Worm (Caenorhabditis elegans) whole organism, late embryonic: ENCODE measurements around the gene sta-1.

Experiments
- C08G9.2 ChIP-seq: sonication (generic microtip); optimal IDR thresholded peaks from 2 replicates; lab custom pipeline; 2016; ENCODE audit warnings: mild to moderate bottlenecking, missing genetic modification characterization, moderate library complexity, missing compliant biosample characterization
- C38D4.7 ChIP-seq: fragments of 200-800 bp; sonication (Bioruptor generic); optimal IDR thresholded peaks from 2 replicates; lab custom pipeline; 2018; ENCODE audit warnings: mild to moderate bottlenecking, missing genetic modification characterization, moderate library complexity, missing compliant biosample characterization
- K02D7.2 ChIP-seq: sonication (generic microtip); optimal IDR thresholded peaks from 2 replicates; lab custom pipeline; 2017; ENCODE audit warnings: mild to moderate bottlenecking, missing genetic modification characterization, missing compliant biosample characterization
- Y22D7AL.16 ChIP-seq: sonication (generic microtip); optimal IDR thresholded peaks from 2 replicates; lab custom pipeline; 2016; ENCODE audit warnings: missing genetic modification characterization, missing compliant biosample characterization
- ahr-1 ChIP-seq: sonication (generic microtip); optimal IDR thresholded peaks from 2 replicates; lab custom pipeline; 2016; ENCODE audit warnings: missing genetic modification characterization, missing compliant biosample characterization
- ceh-14 ChIP-seq: sonication (generic microtip); optimal IDR thresholded peaks from 2 replicates; lab custom pipeline; 2016; ENCODE audit warnings: missing genotype, missing genetic modification characterization, missing compliant biosample characterization
- ceh-18 ChIP-seq: sonication (generic microtip); optimal IDR thresholded peaks from 2 replicates; lab custom pipeline; 2016; ENCODE audit warnings: missing genetic modification characterization, missing compliant biosample characterization
- ceh-2 ChIP-seq: sonication (generic microtip); optimal IDR thresholded peaks from 2 replicates; lab custom pipeline; 2016; ENCODE audit warnings: missing genotype, missing genetic modification characterization, missing compliant biosample characterization
- ceh-24 ChIP-seq: sonication (generic microtip); optimal IDR thresholded peaks from 2 replicates; lab custom pipeline; 2016; ENCODE audit warnings: mild to moderate bottlenecking, missing genetic modification characterization, missing compliant biosample characterization
- ceh-6 ChIP-seq: fragments of 200-800 bp; sonication (Bioruptor generic); optimal IDR thresholded peaks from 2 replicates; lab custom pipeline; 2018; ENCODE audit warnings: mild to moderate bottlenecking, missing genetic modification characterization, missing compliant biosample characterization
- ceh-9 ChIP-seq: sonication (generic microtip); optimal IDR thresholded peaks from 2 replicates; lab custom pipeline; 2016; ENCODE audit warnings: mild to moderate bottlenecking, missing genetic modification characterization, inconsistent platforms, missing compliant biosample characterization
- dmd-4 ChIP-seq: sonication (generic microtip); optimal IDR thresholded peaks from 2 replicates; lab custom pipeline; 2016; ENCODE audit warnings: borderline replicate concordance, missing genetic modification characterization, missing compliant biosample characterization
- dve-1 ChIP-seq: sonication (generic microtip); optimal IDR thresholded peaks from 2 replicates; lab custom pipeline; 2017; ENCODE audit warnings: antibody characterized with exemption, mild to moderate bottlenecking, missing genetic modification characterization, missing compliant biosample characterization
- elt-2 ChIP-seq: sonication (generic microtip); optimal IDR thresholded peaks from 2 replicates; lab custom pipeline; 2016; ENCODE audit warnings: missing genetic modification reagents, missing genetic modification characterization, missing compliant biosample characterization
- fax-1 ChIP-seq: sonication (generic microtip); optimal IDR thresholded peaks from 2 replicates; lab custom pipeline; 2016; ENCODE audit warnings: missing genotype, missing genetic modification characterization, missing compliant biosample characterization
- fkh-10 ChIP-seq: fragments of 150-350 bp; optimal IDR thresholded peaks from 2 replicates; lab custom pipeline; 2014; ENCODE audit warnings: missing biosample characterization, missing genetic modification reagents, missing genetic modification characterization
- hlh-30 ChIP-seq: sonication (generic microtip); optimal IDR thresholded peaks from 2 replicates; lab custom pipeline; 2017; ENCODE audit warnings: antibody characterized with exemption, missing genetic modification characterization, missing compliant biosample characterization; ENCODE audit not compliant: insufficient read depth
- hlh-8 ChIP-seq: sonication (generic microtip); optimal IDR thresholded peaks from 2 replicates; lab custom pipeline; 2016; ENCODE audit warnings: missing genotype, missing genetic modification characterization, missing compliant biosample characterization
- lin-11 ChIP-seq: fragments of 200-800 bp; sonication (Bioruptor generic); optimal IDR thresholded peaks from 2 replicates; lab custom pipeline; 2018; ENCODE audit warnings: mild to moderate bottlenecking, missing genetic modification characterization, missing compliant biosample characterization
- madf-2 ChIP-seq: sonication (generic microtip); optimal IDR thresholded peaks from 2 replicates; lab custom pipeline; 2017; ENCODE audit warnings: missing genetic modification characterization, missing compliant biosample characterization
- mec-3 ChIP-seq: sonication (generic microtip); optimal IDR thresholded peaks from 2 replicates; lab custom pipeline; 2016; ENCODE audit warnings: borderline replicate concordance, missing genetic modification characterization, missing compliant biosample characterization
- nfya-1 ChIP-seq: sonication (generic microtip); optimal IDR thresholded peaks from 2 replicates; lab custom pipeline; 2017; ENCODE audit warnings: missing genetic modification characterization, mild to moderate bottlenecking, missing compliant biosample characterization, antibody characterized with exemption, moderate library complexity
- nhr-11 ChIP-seq: fragments of 150-350 bp; optimal IDR thresholded peaks from 2 replicates; lab custom pipeline; 2014; ENCODE audit warnings: missing biosample characterization, missing genetic modification characterization
- nhr-232 ChIP-seq: sonication (generic microtip); optimal IDR thresholded peaks from 2 replicates; lab custom pipeline; 2016; ENCODE audit warnings: missing genetic modification characterization, missing compliant biosample characterization
- npax-4 ChIP-seq: sonication (generic microtip); optimal IDR thresholded peaks from 2 replicates; lab custom pipeline; 2016; ENCODE audit warnings: missing genetic modification characterization, missing compliant biosample characterization
- pha-2 ChIP-seq: sonication (generic microtip); optimal IDR thresholded peaks from 2 replicates; lab custom pipeline; 2017; ENCODE audit warnings: mild to moderate bottlenecking, missing genetic modification characterization, missing compliant biosample characterization
- pha-4 ChIP-seq: fragments of 150-350 bp; optimal IDR thresholded peaks from 2 replicates; lab custom pipeline; 2018; ENCODE audit warnings: missing biosample characterization, missing genetic modification reagents, missing genetic modification characterization
- pqm-1 ChIP-seq: sonication (generic microtip); optimal IDR thresholded peaks from 2 replicates; lab custom pipeline; 2016; ENCODE audit warnings: missing genetic modification characterization, missing compliant biosample characterization
- ref-2 ChIP-seq: sonication (generic microtip); optimal IDR thresholded peaks from 2 replicates; lab custom pipeline; 2016; ENCODE audit warnings: missing genetic modification characterization, missing compliant biosample characterization
- rnt-1 ChIP-seq: sonication (generic microtip); optimal IDR thresholded peaks from 2 replicates; lab custom pipeline; 2016; ENCODE audit warnings: missing genetic modification characterization, missing compliant biosample characterization
- sox-2 ChIP-seq: fragments of 200-800 bp; sonication (Bioruptor generic); IDR thresholded peaks from 2 replicates; pipeline ENCODE4 v1.3.6; 2022; ENCODE audit warnings: missing genetic modification reagents, missing genetic modification characterization, missing compliant biosample characterization
- sox-4 ChIP-seq: sonication (generic microtip); optimal IDR thresholded peaks from 2 replicates; lab custom pipeline; 2017; ENCODE audit warnings: mild to moderate bottlenecking, missing genetic modification characterization, inconsistent platforms, missing compliant biosample characterization
- tbx-2 ChIP-seq: sonication (generic microtip); optimal IDR thresholded peaks from 2 replicates; lab custom pipeline; 2016; ENCODE audit warnings: missing genetic modification characterization, missing compliant biosample characterization
- tbx-7 ChIP-seq: sonication (generic microtip); optimal IDR thresholded peaks from 2 replicates; lab custom pipeline; 2016; ENCODE audit warnings: missing genotype, missing genetic modification characterization, missing compliant biosample characterization
- ttx-3 ChIP-seq: sonication (generic microtip); optimal IDR thresholded peaks from 2 replicates; lab custom pipeline; 2016; ENCODE audit warnings: missing genetic modification reagents, missing genetic modification characterization, missing compliant biosample characterization
- unc-3 ChIP-seq, 2 experiments: fragments of 200-800 bp in 1 of 2; sonication (Bioruptor generic) in 1 of 2; sonication (generic microtip) in 1 of 2; conservative IDR thresholded peaks in 1 of 2; optimal IDR thresholded peaks in 1 of 2; 2 replicates each; pipeline versions ENCODE4 v1.3.6 to Lab custom; 2016 to 2022; ENCODE audit warnings: missing compliant biosample characterization in 2 of 2, missing genetic modification characterization in 2 of 2, missing genetic modification reagents in 1 of 2
- unc-42 ChIP-seq: sonication (generic microtip); optimal IDR thresholded peaks from 2 replicates; lab custom pipeline; 2016; ENCODE audit warnings: missing genotype, missing genetic modification characterization, missing compliant biosample characterization
- zip-5 ChIP-seq: sonication (generic microtip); optimal IDR thresholded peaks from 2 replicates; lab custom pipeline; 2016; ENCODE audit warnings: missing genetic modification characterization, missing compliant biosample characterization
- ztf-16 ChIP-seq: sonication (generic microtip); optimal IDR thresholded peaks from 2 replicates; lab custom pipeline; 2017; ENCODE audit warnings: missing genetic modification characterization, missing compliant biosample characterization

sta-1 gene

DNA sequence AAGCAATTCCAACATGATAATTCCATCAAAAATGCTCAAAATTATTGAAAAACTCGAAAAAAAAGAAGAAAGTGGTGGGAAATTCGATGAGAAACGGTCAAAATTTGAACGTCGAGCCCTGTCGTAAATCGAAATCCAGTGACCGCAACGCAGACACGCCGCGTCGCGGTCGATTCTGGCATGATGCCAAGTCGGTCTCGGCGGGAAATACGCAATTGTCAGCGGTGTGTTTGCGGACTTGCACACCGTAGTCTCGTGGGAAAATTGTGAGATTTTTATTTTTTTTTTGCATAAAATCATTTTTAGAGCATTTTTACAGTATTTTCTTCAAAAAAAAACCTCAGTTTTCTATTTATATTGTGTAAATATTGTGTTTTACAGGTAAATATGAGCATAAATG, 7.9 kb upstream of the sta-1 start, which contains the start of gene tsr-2 (continued):
- TF ChIP-seq ahr-1 (tag; lab: Kevin White, UChicago) (no peak), tbx-2 (peak; percentile 64), pqm-1 (tag; lab: Kevin White, UChicago) (no peak), hlh-30 (tag; lab: Kevin White, UChicago) (peak; percentile 75), nfya-1 (peak; percentile 93), hlh-8 (tag; lab: Kevin White, UChicago) (no peak), nhr-11 (tag; lab: Kevin White, UChicago) (no peak), C38D4.7 (no peak), fax-1 (tag; lab: Kevin White, UChicago) (no peak), ceh-24 (tag; lab: Kevin White, UChicago) (no peak), pha-2 (tag; lab: Kevin White, UChicago) (no peak), ttx-3 (no peak), Y22D7AL.16 (no peak), fkh-10 (GFP tag; lab: Kevin White, UChicago) (no peak), elt-2 (tag; lab: Kevin White, UChicago) (peak; percentile 48)
- TF ChIP-seq, all 69 proteins: peak for 15

ce11 chrIV:16657488-16657982, 6.6 kb upstream of the sta-1 start:
- TF ChIP-seq rnt-1 (tag; lab: Kevin White, UChicago) (no peak), ceh-2 (no peak), ceh-6 (GFP tag; lab: Kevin White, UChicago) (no peak), ceh-14 (no peak), unc-3 (GFP tag; conservative IDR thresholded peaks at IDR 0.05; lab: Robert Waterston, UW) (no peak), unc-3 (tag; optimal IDR thresholded peaks at IDR 0.05; lab: Kevin White, UChicago) (no peak), C08G9.2 (tag; lab: Kevin White, UChicago) (no peak), madf-2 (tag; lab: Kevin White, UChicago) (no peak), dmd-4 (tag; lab: Kevin White, UChicago) (no peak), Y22D7AL.16 (no peak), nfya-1 (peak; percentile 74), unc-42 (tag; lab: Kevin White, UChicago) (peak; percentile 71), ahr-1 (tag; lab: Kevin White, UChicago) (no peak), C38D4.7 (no peak), zip-5 (tag; lab: Kevin White, UChicago) (no peak), sox-2 (GFP tag; lab: Robert Waterston, UW) (no peak), dve-1 (no peak)

- TF ChIP-seq nhr-232 (tag; lab: Kevin White, UChicago) (no peak), C08G9.2 (tag; lab: Kevin White, UChicago) (no peak), unc-42 (tag; lab: Kevin White, UChicago) (no peak), ceh-18 (tag; lab: Kevin White, UChicago) (no peak), lin-11 (tag; lab: Kevin White, UChicago) (no peak), npax-4 (tag; lab: Kevin White, UChicago) (no peak)
Measured at ce11 chrIV:16658731-16659130, 5.4 kb upstream of the sta-1 start.

DNA sequence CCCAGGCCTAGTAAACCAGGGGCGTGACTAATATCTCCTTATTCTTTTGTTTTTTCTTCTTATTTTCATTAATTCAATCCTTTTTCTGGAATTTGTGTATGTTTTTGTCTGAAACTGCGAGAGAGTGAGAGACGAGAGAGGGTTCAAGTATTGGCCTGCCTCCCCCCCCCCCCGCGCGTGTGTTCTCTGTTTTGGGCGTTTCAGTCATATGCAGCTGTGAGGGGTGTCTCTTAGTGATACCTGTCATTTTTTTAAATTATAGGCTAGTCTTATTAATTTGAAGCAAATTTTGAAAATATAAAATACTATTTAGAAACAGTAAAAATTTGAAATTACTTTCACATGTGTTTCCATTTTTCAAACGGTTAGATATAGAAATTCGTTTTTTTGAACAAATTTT, 4.6 kb upstream of the sta-1 start:
- no peak for TF ChIP-seq mec-3 (tag; lab: Kevin White, UChicago)
- no peak for TF ChIP-seq ref-2
- TF ChIP-seq K02D7.2 (tag; lab: Kevin White, UChicago), result no peak
- TF ChIP-seq sox-4 (tag; lab: Kevin White, UChicago), result no peak
- no peak for TF ChIP-seq ztf-16 (tag; lab: Kevin White, UChicago)
- no peak for TF ChIP-seq pha-4
- TF ChIP-seq ceh-18 (tag; lab: Kevin White, UChicago), result no peak
- TF ChIP-seq unc-42 (tag; lab: Kevin White, UChicago), result no peak
- TF ChIP-seq C38D4.7, result no peak
- no peak for TF ChIP-seq hlh-8 (tag; lab: Kevin White, UChicago)
- no peak for TF ChIP-seq ceh-9 (tag; lab: Kevin White, UChicago)
- TF ChIP-seq tbx-7 (tag; lab: Kevin White, UChicago), result no peak
